Worm (Caenorhabditis elegans) whole organism, L2 larva: ENCODE data around the gene fshr-1.

Experiments
- C34F6.9 ChIP-seq: fragments of 150-350 bp; optimal IDR thresholded peaks from 2 replicates; lab custom pipeline; 2014; ENCODE audit warnings: missing biosample characterization, missing genetic modification characterization
- F13H6.1 ChIP-seq: sonication (generic microtip); optimal IDR thresholded peaks from 2 replicates; lab custom pipeline; 2016; ENCODE audit warnings: missing genetic modification characterization, missing compliant biosample characterization
- R02D3.7 ChIP-seq: fragments of 150-350 bp; optimal IDR thresholded peaks from 2 replicates; lab custom pipeline; 2014; ENCODE audit warnings: missing biosample characterization, missing genetic modification characterization
- Y55F3AM.14 ChIP-seq: fragments of 200-800 bp; sonication (Bioruptor generic); optimal IDR thresholded peaks from 2 replicates; lab custom pipeline; 2018; ENCODE audit warnings: mild to moderate bottlenecking, missing genetic modification characterization, missing compliant biosample characterization
- alr-1 ChIP-seq: fragments of 150-350 bp; optimal IDR thresholded peaks from 2 replicates; lab custom pipeline; 2014; ENCODE audit warnings: missing biosample characterization, missing genetic modification characterization
- ama-1 ChIP-seq: fragments of 150-350 bp; optimal IDR thresholded peaks from 2 replicates; lab custom pipeline; 2018; ENCODE audit warnings: inconsistent platforms
- blmp-1 ChIP-seq: sonication (generic microtip); optimal IDR thresholded peaks from 2 replicates; lab custom pipeline; 2017; ENCODE audit warnings: missing genetic modification characterization, mild to moderate bottlenecking, missing compliant biosample characterization, antibody characterized with exemption, moderate library complexity; ENCODE audit not compliant: insufficient read depth
- ceh-16 ChIP-seq: fragments of 150-350 bp; optimal IDR thresholded peaks from 2 replicates; lab custom pipeline; 2014; ENCODE audit warnings: missing biosample characterization, missing genetic modification characterization
- crh-2 ChIP-seq: sonication (generic microtip); optimal IDR thresholded peaks from 2 replicates; lab custom pipeline; 2017; ENCODE audit warnings: missing biosample characterization, missing genetic modification characterization
- dmd-4 ChIP-seq: sonication (generic microtip); optimal IDR thresholded peaks from 2 replicates; lab custom pipeline; 2017; ENCODE audit warnings: missing biosample characterization, missing genetic modification characterization
- egl-27 ChIP-seq: sonication (generic microtip); optimal IDR thresholded peaks from 3 replicates; lab custom pipeline; 2017; ENCODE audit warnings: missing biosample characterization, missing genetic modification reagents, missing genetic modification characterization
- elt-1 ChIP-seq: fragments of 150-350 bp; optimal IDR thresholded peaks from 2 replicates; lab custom pipeline; 2014; ENCODE audit warnings: missing biosample characterization, missing genetic modification characterization
- elt-3 ChIP-seq: sonication (generic microtip); optimal IDR thresholded peaks from 2 replicates; lab custom pipeline; 2017; ENCODE audit warnings: missing biosample characterization, missing genetic modification characterization
- lin-11 ChIP-seq: fragments of 150-350 bp; sonication (generic microtip); optimal IDR thresholded peaks from 2 replicates; lab custom pipeline; 2014; ENCODE audit warnings: missing biosample characterization, missing genetic modification characterization, inconsistent platforms, mixed read lengths
- lin-13 ChIP-seq: fragments of 150-350 bp; optimal IDR thresholded peaks from 2 replicates; lab custom pipeline; 2014; ENCODE audit warnings: missing biosample characterization, missing genetic modification reagents, missing genetic modification characterization
- lin-39 ChIP-seq: fragments of 150-350 bp; optimal IDR thresholded peaks from 2 replicates; lab custom pipeline; 2014; ENCODE audit warnings: missing biosample characterization, missing genetic modification reagents, missing genetic modification characterization
- mab-5 ChIP-seq: fragments of 150-350 bp; optimal IDR thresholded peaks from 2 replicates; lab custom pipeline; 2014; ENCODE audit warnings: missing biosample characterization, missing genetic modification characterization
- mbf-1 ChIP-seq: sonication (generic microtip); optimal IDR thresholded peaks from 2 replicates; lab custom pipeline; 2017; ENCODE audit warnings: missing biosample characterization, missing genetic modification characterization
- nhr-11 ChIP-seq: fragments of 150-350 bp; optimal IDR thresholded peaks from 2 replicates; lab custom pipeline; 2014; ENCODE audit warnings: missing biosample characterization, missing genetic modification characterization
- nhr-12 ChIP-seq: fragments of 150-350 bp; optimal IDR thresholded peaks from 2 replicates; lab custom pipeline; 2014; ENCODE audit warnings: missing biosample characterization, missing genetic modification characterization
- nhr-129 ChIP-seq: fragments of 150-350 bp; optimal IDR thresholded peaks from 2 replicates; lab custom pipeline; 2014; ENCODE audit warnings: missing biosample characterization, missing genetic modification characterization
- nhr-21 ChIP-seq: fragments of 150-350 bp; optimal IDR thresholded peaks from 2 replicates; lab custom pipeline; 2014; ENCODE audit warnings: missing biosample characterization, missing genetic modification characterization
- nhr-237 ChIP-seq: fragments of 150-350 bp; optimal IDR thresholded peaks from 2 replicates; lab custom pipeline; 2014; ENCODE audit warnings: missing biosample characterization, missing genetic modification characterization
- nhr-25 ChIP-seq: fragments of 150-350 bp; sonication (generic microtip); optimal IDR thresholded peaks from 3 replicates; lab custom pipeline; 2014; ENCODE audit warnings: missing biosample characterization, missing genetic modification characterization
- nhr-77 ChIP-seq: fragments of 150-350 bp; optimal IDR thresholded peaks from 2 replicates; lab custom pipeline; 2014; ENCODE audit warnings: missing biosample characterization, missing genetic modification characterization
- peb-1 ChIP-seq: fragments of 150-350 bp; optimal IDR thresholded peaks from 2 replicates; lab custom pipeline; 2014; ENCODE audit warnings: missing biosample characterization, missing genetic modification characterization
- sem-4 ChIP-seq: fragments of 150-350 bp; optimal IDR thresholded peaks from 2 replicates; lab custom pipeline; 2014; ENCODE audit warnings: missing biosample characterization, missing genetic modification reagents, missing genetic modification characterization
- sma-3 ChIP-seq: sonication (generic microtip); optimal IDR thresholded peaks from 2 replicates; lab custom pipeline; 2016; ENCODE audit warnings: missing genetic modification reagents, missing genetic modification characterization, missing compliant biosample characterization
- unc-39 ChIP-seq: fragments of 150-350 bp; optimal IDR thresholded peaks from 2 replicates; lab custom pipeline; 2014; ENCODE audit warnings: missing biosample characterization, missing genetic modification characterization
- unc-55 ChIP-seq: fragments of 150-350 bp; sonication (generic microtip); optimal IDR thresholded peaks from 3 replicates; lab custom pipeline; 2014; ENCODE audit warnings: missing biosample characterization, missing genetic modification reagents, missing genetic modification characterization
- unc-62 ChIP-seq: fragments of 150-350 bp; optimal IDR thresholded peaks from 2 replicates; lab custom pipeline; 2014; ENCODE audit warnings: missing biosample characterization, missing genetic modification reagents, missing genetic modification characterization
- zag-1 ChIP-seq: fragments of 150-350 bp; optimal IDR thresholded peaks from 2 replicates; lab custom pipeline; 2014; ENCODE audit warnings: missing biosample characterization, missing genetic modification characterization
- ztf-1 ChIP-seq: fragments of 200-800 bp; sonication (Bioruptor generic); conservative IDR thresholded peaks from 2 replicates; pipeline ENCODE4 v1.3.6; 2022; ENCODE audit warnings: missing genetic modification characterization, missing compliant biosample characterization
- ztf-11 ChIP-seq: sonication (generic microtip); optimal IDR thresholded peaks from 2 replicates; lab custom pipeline; 2017; ENCODE audit warnings: missing biosample characterization, missing genetic modification characterization
- ztf-4 ChIP-seq: fragments of 150-350 bp; optimal IDR thresholded peaks from 2 replicates; lab custom pipeline; 2014; ENCODE audit warnings: missing biosample characterization, missing genetic modification characterization

The fshr-1 gene

ce11 chrV:9871339-9871738 is 18.3 kb upstream of the fshr-1 start, which contains the start of gene srab-18:
Gene srab-18, minus strand, starts transcription at chrV:9871439.
- TF ChIP-seq nhr-129 (tag; lab: Kevin White, UChicago) = no peak
- TF ChIP-seq ama-1 (lab: Kevin White, UChicago) = no peak

ce11 chrV:9879404-9879803 is 10.2 kb upstream of the fshr-1 start, which contains the start of gene srab-26:
Gene srab-26, minus strand, starts transcription at chrV:9879504.
- TF ChIP-seq mbf-1 (tag; lab: Kevin White, UChicago) = no peak
- TF ChIP-seq lin-13 (GFP tag; lab: Kevin White, UChicago) = no peak
- no peak for TF ChIP-seq dmd-4 (tag; lab: Kevin White, UChicago)
- TF ChIP-seq sma-3 = no peak
- no peak for TF ChIP-seq mab-5
- no peak for TF ChIP-seq nhr-77 (tag; lab: Kevin White, UChicago)
- no peak for TF ChIP-seq ztf-4 (tag; lab: Kevin White, UChicago)
- TF ChIP-seq R02D3.7 = no peak
- TF ChIP-seq unc-62 (GFP tag; lab: Kevin White, UChicago) = no peak
- no peak for TF ChIP-seq elt-1 (tag; lab: Kevin White, UChicago)
- TF ChIP-seq nhr-25 (tag; lab: Kevin White, UChicago) = no peak
- no peak for TF ChIP-seq unc-39 (tag; lab: Kevin White, UChicago)
- no peak for TF ChIP-seq nhr-129 (tag; lab: Kevin White, UChicago)
- TF ChIP-seq elt-3 (tag; lab: Kevin White, UChicago) = no peak
- TF ChIP-seq ceh-16 (tag; lab: Kevin White, UChicago) = no peak
- TF ChIP-seq, all 48 proteins: peak for 0

ce11 chrV:9879867-9880266 is 9.8 kb upstream of the fshr-1 start, which contains the start of gene sdz-31:
Gene sdz-31, plus strand, starts transcription at chrV:9880167.
- TF ChIP-seq unc-39 (tag; lab: Kevin White, UChicago) = no peak
- TF ChIP-seq mab-5 = no peak
- TF ChIP-seq peb-1 (tag; lab: Kevin White, UChicago) = no peak
- TF ChIP-seq sma-3 = no peak
- no peak for TF ChIP-seq ztf-1 (GFP tag; lab: Robert Waterston, UW)
- no peak for TF ChIP-seq ztf-11 (tag; lab: Kevin White, UChicago)
- no peak for TF ChIP-seq nhr-21 (tag; lab: Kevin White, UChicago)

- TF ChIP-seq unc-55 (GFP tag; lab: Kevin White, UChicago) (peak; percentile 77), C34F6.9 (peak; percentile 31), unc-62 (GFP tag; lab: Kevin White, UChicago) (no peak)
- TF ChIP-seq, all 48 proteins: peak for 2
These were observed 3.6 kb upstream of the fshr-1 start, which contains the start of gene clp-9 for ce11 chrV:9885918-9886488. Gene clp-9, minus strand, starts transcription at chrV:9885968.

ce11 chrV:9899278-9899677 is 9.6 kb downstream of the fshr-1 start, which contains the start of gene egl-47:
Gene egl-47, plus strand, starts transcription at chrV:9899578.
- TF ChIP-seq peb-1 (tag; lab: Kevin White, UChicago) (no peak), F13H6.1 (tag; lab: Kevin White, UChicago) (no peak), ama-1 (lab: Kevin White, UChicago) (no peak), nhr-11 (tag; lab: Kevin White, UChicago) (no peak), lin-39 (no peak), Y55F3AM.14 (GFP tag; lab: Kevin White, UChicago) (no peak), elt-3 (tag; lab: Kevin White, UChicago) (no peak), lin-11 (tag; lab: Kevin White, UChicago) (no peak), nhr-21 (tag; lab: Kevin White, UChicago) (no peak), alr-1 (tag; lab: Kevin White, UChicago) (no peak), unc-39 (tag; lab: Kevin White, UChicago) (no peak), nhr-237 (tag; lab: Kevin White, UChicago) (no peak), unc-55 (GFP tag; lab: Kevin White, UChicago) (no peak), crh-2 (tag; lab: Kevin White, UChicago) (no peak), nhr-25 (tag; lab: Kevin White, UChicago) (no peak), zag-1 (tag; lab: Kevin White, UChicago) (no peak), blmp-1 (tag; lab: Kevin White, UChicago) (no peak), nhr-12 (tag; lab: Kevin White, UChicago) (no peak), egl-27 (no peak), sem-4 (tag; lab: Kevin White, UChicago) (no peak)
